Worm (Caenorhabditis elegans) whole organism, L3 larva: ENCODE data around the gene F58F9.3.

Source experiments
- lin-15B ChIP-seq: fragments of 150-350 bp; optimal IDR thresholded peaks from 2 replicates; lab custom pipeline; 2014; ENCODE audit warnings: missing biosample characterization, missing genetic modification characterization
- pqm-1 ChIP-seq: fragments of 150-350 bp; optimal IDR thresholded peaks from 2 replicates; lab custom pipeline; 2017; ENCODE audit warnings: missing biosample characterization, missing genetic modification characterization, inconsistent platforms
- ztf-11 ChIP-seq: fragments of 150-350 bp; optimal IDR thresholded peaks from 2 replicates; lab custom pipeline; 2014; ENCODE audit warnings: missing biosample characterization, missing genetic modification characterization

DNA sequence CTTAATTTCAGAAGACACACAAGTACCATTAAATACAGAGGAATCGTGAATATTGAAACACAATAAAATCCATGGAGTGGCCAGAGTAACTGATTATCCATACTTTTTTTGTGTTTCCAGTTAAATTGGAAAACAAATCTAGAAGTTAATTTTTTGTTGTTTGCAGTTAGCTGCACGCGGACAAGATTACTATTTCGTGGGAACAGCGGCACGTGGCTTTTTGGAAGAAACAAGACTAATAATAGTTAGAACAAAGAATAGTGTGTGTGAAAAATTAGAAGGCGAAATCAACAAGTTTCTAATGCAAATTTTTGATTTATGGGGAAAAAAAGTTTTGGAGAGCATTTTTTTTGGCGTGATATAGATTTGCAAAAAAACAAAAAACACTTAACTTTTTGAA, 33.5 kb downstream of the F58F9.3 start, which contains the start of gene srv-29:
- TF ChIP-seq lin-15B (tag; lab: Kevin White, UChicago) (no peak), pqm-1 (no peak), ztf-11 (tag; lab: Kevin White, UChicago) (no peak)
